Fruit fly (Drosophila melanogaster): ENCODE results near the gene CG42300.

Gene CG42300

DNA sequence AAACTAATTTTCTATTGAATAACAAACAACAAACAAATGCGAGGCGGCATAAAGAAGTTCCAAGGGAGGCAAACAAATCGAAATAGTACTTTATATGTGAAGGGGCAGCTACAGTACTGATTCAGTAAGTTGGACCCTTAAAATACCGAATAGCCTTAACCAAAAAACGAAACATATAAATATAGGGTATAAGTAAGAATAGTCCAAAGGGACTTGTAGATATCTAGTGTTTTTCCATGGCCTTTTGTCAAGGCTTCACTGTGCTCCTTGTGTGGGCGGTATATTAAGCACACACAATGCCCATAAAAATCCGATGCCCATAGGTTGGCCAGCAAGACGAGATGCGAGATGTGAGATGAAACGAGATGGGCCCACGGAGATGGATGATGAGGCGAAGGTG, 23.8 kb downstream of the CG42300 start (continued):
- TF ChIP-seq Camta (GFP tag; optimal IDR thresholded peaks at IDR 0.05): no peak
- peak; percentile 51; the same call in 2 of the 4 replicates for TF ChIP-seq Gug (GFP tag; IDR thresholded peaks at IDR 0.05)
- no peak for TF ChIP-seq Scr (GFP tag; IDR thresholded peaks at IDR 0.05; ENCODE audit: partially characterized antibody)
- peak; percentile 62 for TF ChIP-seq dmrt99B (tag; optimal IDR thresholded peaks at IDR 0.05)
- TF ChIP-seq CG3847 (GFP tag; IDR thresholded peaks at IDR 0.05): no peak
- TF ChIP-seq zfh2 (GFP tag; optimal IDR thresholded peaks at IDR 0.05): no peak
- no peak for TF ChIP-seq wor (GFP tag; IDR thresholded peaks at IDR 0.05)
- TF ChIP-seq insv (GFP tag; optimal IDR thresholded peaks at IDR 0.05): no peak
- TF ChIP-seq sqz (GFP tag; optimal IDR thresholded peaks at IDR 0.05): no peak
- no peak for TF ChIP-seq CG14860 (GFP tag; IDR thresholded peaks at IDR 0.05; ENCODE audit: partially characterized antibody)
- no peak for TF ChIP-seq hth (optimal IDR thresholded peaks at IDR 0.05)
- no peak for TF ChIP-seq kay (GFP tag; optimal IDR thresholded peaks at IDR 0.05)
- TF ChIP-seq gsb-n (tag; optimal IDR thresholded peaks at IDR 0.05): no peak
- no peak for TF ChIP-seq hb (GFP tag; IDR thresholded peaks at IDR 0.05; ENCODE audit: partially characterized antibody)
- TF ChIP-seq CG15269 (tag; optimal IDR thresholded peaks at IDR 0.05): peak; percentile 45
- TF ChIP-seq NK7.1 (GFP tag; optimal IDR thresholded peaks at IDR 0.05): no peak
- no peak for TF ChIP-seq CG7987 (GFP tag; optimal IDR thresholded peaks at IDR 0.05)
- TF ChIP-seq CG17829 (tag; optimal IDR thresholded peaks at IDR 0.05): peak; percentile 9
- TF ChIP-seq dati (GFP tag; IDR thresholded peaks at IDR 0.05): no peak
- no peak for TF ChIP-seq Fer2 (tag; optimal IDR thresholded peaks at IDR 0.05)
- no peak for TF ChIP-seq CG18619 (GFP tag; optimal IDR thresholded peaks at IDR 0.05)
- peak; percentile 33; the same call in 1 of the 2 replicates for TF ChIP-seq ara (GFP tag; IDR thresholded peaks at IDR 0.05)
- no peak for TF ChIP-seq Myb (GFP tag; optimal IDR thresholded peaks at IDR 0.05)
- TF ChIP-seq CG12769 (tag; optimal IDR thresholded peaks at IDR 0.05): peak; percentile 39
- no peak for TF ChIP-seq CG43689 (GFP tag; IDR thresholded peaks at IDR 0.05)
- TF ChIP-seq dm (GFP tag; optimal IDR thresholded peaks at IDR 0.05): no peak
- TF ChIP-seq crp (GFP tag; optimal IDR thresholded peaks at IDR 0.05): no peak
- TF ChIP-seq CG13894 (tag; optimal IDR thresholded peaks at IDR 0.05): no peak
- TF ChIP-seq CG2120 (GFP tag; optimal IDR thresholded peaks at IDR 0.05): peak; percentile 44
- TF ChIP-seq Lpt (GFP tag; optimal IDR thresholded peaks at IDR 0.05): no peak
- peak; percentile 10; the same call in 1 of the 2 replicates for TF ChIP-seq CG14667 (GFP tag; IDR thresholded peaks at IDR 0.05)
- 0 out of 2 replicates have a peak, but pooled peaks have one; percentile 12 for TF ChIP-seq CG32772 (GFP tag; IDR thresholded peaks at IDR 0.05)
- peak; percentile 62 for TF ChIP-seq gem (tag; optimal IDR thresholded peaks at IDR 0.05)
- TF ChIP-seq disco-r (GFP tag; optimal IDR thresholded peaks at IDR 0.05): no peak
- no peak for TF ChIP-seq ham (GFP tag; IDR thresholded peaks at IDR 0.05)
- no peak for TF ChIP-seq Dref (GFP tag; IDR thresholded peaks at IDR 0.05)
- TF ChIP-seq CG7839 (tag; optimal IDR thresholded peaks at IDR 0.05): peak; percentile 53
- no peak for TF ChIP-seq CG11696 (GFP tag; IDR thresholded peaks at IDR 0.05)
- TF ChIP-seq zf30C (GFP tag; optimal IDR thresholded peaks at IDR 0.05): no peak
- TF ChIP-seq CG5245 (GFP tag; optimal IDR thresholded peaks at IDR 0.05): no peak
- no peak for TF ChIP-seq BtbVII (GFP tag; optimal IDR thresholded peaks at IDR 0.05)
- TF ChIP-seq kah (GFP tag; optimal IDR thresholded peaks at IDR 0.05): no peak
- no peak for TF ChIP-seq Atf6 (GFP tag; IDR thresholded peaks at IDR 0.05)
- no peak for TF ChIP-seq CHES-1-like (GFP tag; optimal IDR thresholded peaks at IDR 0.05)
- TF ChIP-seq tgo (GFP tag; IDR thresholded peaks at IDR 0.05): peak; percentile 47; the same call in 1 of the 3 replicates
- no peak for TF ChIP-seq Hr39 (optimal IDR thresholded peaks at IDR 0.05)
- no peak for TF ChIP-seq CG7372 (GFP tag; IDR thresholded peaks at IDR 0.05)
- TF ChIP-seq CG7556 (GFP tag; optimal IDR thresholded peaks at IDR 0.05): peak; percentile 25
- peak in 1 of 2 experiments; percentile 20 for TF ChIP-seq dpn (GFP tag; optimal IDR thresholded peaks at IDR 0.05)
- TF ChIP-seq prd (optimal IDR thresholded peaks at IDR 0.05): no peak
- TF ChIP-seq prd (GFP tag; IDR thresholded peaks at IDR 0.05): peak; percentile 41; the same call in 1 of the 3 replicates
- TF ChIP-seq cg (GFP tag; optimal IDR thresholded peaks at IDR 0.05): no peak
- TF ChIP-seq CG11456 (GFP tag; IDR thresholded peaks at IDR 0.05): peak; percentile 66; the same call in 1 of the 3 replicates

Measured in whole organism, embryonic.